Fruit fly (Drosophila melanogaster) whole organism, embryonic: ENCODE results near the gene MtnD.
A peak's percentile ranks its signal among the peaks of the same experiment; 100 is the strongest.

Experiments
- Aef1 ChIP-seq: fragments of 200-800 bp; sonication (Bioruptor generic); IDR thresholded peaks from 3 replicates; pipeline ENCODE4 v1.3.6; 2022; ENCODE audit warnings: missing biosample characterization, missing genetic modification characterization
- CG10274 ChIP-seq: fragments of 200-800 bp; sonication (Bioruptor generic); optimal IDR thresholded peaks from 3 replicates; lab custom pipeline; 2017; ENCODE audit warnings: missing biosample characterization, mild to moderate bottlenecking, missing genetic modification characterization
- CG12071 ChIP-seq: fragments of 200-800 bp; sonication (Bioruptor generic); optimal IDR thresholded peaks from 3 replicates; lab custom pipeline; 2018; ENCODE audit warnings: missing biosample characterization, mild to moderate bottlenecking, missing genetic modification characterization
- CG12659 ChIP-seq: fragments of 200-800 bp; sonication (Bioruptor generic); optimal IDR thresholded peaks from 3 replicates; lab custom pipeline; 2017; ENCODE audit warnings: mild to moderate bottlenecking, missing biosample characterization, missing genetic modification reagents, missing genetic modification characterization
- CG13296 ChIP-seq: fragments of 200-800 bp; sonication (Bioruptor generic); optimal IDR thresholded peaks from 3 replicates; lab custom pipeline; 2018; ENCODE audit warnings: missing biosample characterization, mild to moderate bottlenecking, missing genetic modification characterization
- CG13775 ChIP-seq: fragments of 200-800 bp; sonication (Bioruptor generic); optimal IDR thresholded peaks from 3 replicates; lab custom pipeline; 2017; ENCODE audit warnings: missing biosample characterization, mild to moderate bottlenecking, missing genetic modification characterization
- CG14667 ChIP-seq: fragments of 200-800 bp; sonication (Bioruptor generic); IDR thresholded peaks from 2 replicates; pipeline ENCODE4 v1.3.6; 2022; ENCODE audit warnings: missing biosample characterization, missing genetic modification characterization
- CG14965 ChIP-seq: fragments of 200-800 bp; sonication (Bioruptor generic); optimal IDR thresholded peaks from 2 replicates; lab custom pipeline; 2016; ENCODE audit warnings: missing biosample characterization, missing genetic modification characterization, borderline replicate concordance
- CG15601 ChIP-seq: fragments of 200-800 bp; sonication (Bioruptor generic); optimal IDR thresholded peaks from 3 replicates; lab custom pipeline; 2019; ENCODE audit warnings: missing biosample characterization, mild to moderate bottlenecking, missing genetic modification characterization, moderate library complexity
- CG1602 ChIP-seq: fragments of 200-800 bp; sonication (Bioruptor generic); optimal IDR thresholded peaks from 3 replicates; lab custom pipeline; 2016; ENCODE audit warnings: missing biosample characterization, missing genetic modification characterization
- CG18599 ChIP-seq: fragments of 200-800 bp; sonication (Bioruptor generic); optimal IDR thresholded peaks from 3 replicates; lab custom pipeline; 2017; ENCODE audit warnings: missing biosample characterization, missing genetic modification characterization, mild to moderate bottlenecking, moderate library complexity, missing genetic modification reagents
- CG18764 ChIP-seq: fragments of 200-800 bp; sonication (Bioruptor generic); optimal IDR thresholded peaks from 3 replicates; lab custom pipeline; 2016; ENCODE audit warnings: missing biosample characterization, missing genetic modification characterization
- CG2199 ChIP-seq: fragments of 200-800 bp; sonication (Bioruptor generic); IDR thresholded peaks from 3 replicates; pipeline ENCODE4 v1.3.6; 2022; ENCODE audit warnings: missing biosample characterization, missing genetic modification characterization
- CG3726 ChIP-seq: fragments of 200-800 bp; sonication (Bioruptor generic); IDR thresholded peaks from 3 replicates; pipeline ENCODE4, ENCODE4 v1.3.6; 2022; ENCODE audit warnings: missing biosample characterization, missing genetic modification characterization
- CG4730 ChIP-seq: fragments of 200-800 bp; sonication (Bioruptor generic); IDR thresholded peaks from 2 replicates; pipeline ENCODE4 v1.3.6; 2022; ENCODE audit warnings: missing biosample characterization, missing genetic modification characterization
- CG6791 ChIP-seq: fragments of 200-800 bp; sonication (Bioruptor generic); IDR thresholded peaks from 3 replicates; pipeline ENCODE4 v1.3.6; 2022; ENCODE audit warnings: missing biosample characterization, missing genetic modification characterization; ENCODE audit not compliant: partially characterized antibody
- CG7556 ChIP-seq: fragments of 200-800 bp; sonication (Bioruptor generic); optimal IDR thresholded peaks from 2 replicates; lab custom pipeline; 2017; ENCODE audit warnings: missing biosample characterization, mild to moderate bottlenecking, missing genetic modification characterization
- CG8944 ChIP-seq: fragments of 200-800 bp; sonication (Bioruptor generic); optimal IDR thresholded peaks from 3 replicates; lab custom pipeline; 2016; ENCODE audit warnings: missing biosample characterization, missing genetic modification characterization
- CG9876 ChIP-seq: fragments of 200-800 bp; sonication (Bioruptor generic); optimal IDR thresholded peaks from 2 replicates; lab custom pipeline; 2016; ENCODE audit warnings: missing biosample characterization, missing genetic modification characterization
- CoRest ChIP-seq: fragments of 200-800 bp; sonication (Bioruptor generic); optimal IDR thresholded peaks from 3 replicates; lab custom pipeline; 2018; ENCODE audit warnings: missing biosample characterization, mild to moderate bottlenecking, missing genetic modification characterization, moderate library complexity
- Doc3 ChIP-seq: fragments of 200-800 bp; sonication (Bioruptor generic); IDR thresholded peaks from 3 replicates; pipeline ENCODE4 v1.3.6; 2022; ENCODE audit warnings: missing biosample characterization, missing genetic modification characterization; ENCODE audit not compliant: partially characterized antibody
- Drgx ChIP-seq: fragments of 200-800 bp; sonication (Bioruptor generic); IDR thresholded peaks from 2 replicates; pipeline ENCODE4 v1.3.6; 2022; ENCODE audit warnings: missing biosample characterization, missing genetic modification characterization
- E2f1 ChIP-seq: fragments of 200-800 bp; sonication (Bioruptor generic); IDR thresholded peaks from 2 replicates; pipeline ENCODE4 v1.3.6; 2022; ENCODE audit warnings: missing biosample characterization, missing genetic modification characterization
- Ets97D ChIP-seq: fragments of 200-800 bp; sonication (Bioruptor generic); optimal IDR thresholded peaks from 3 replicates; lab custom pipeline; 2016; ENCODE audit warnings: missing biosample characterization, missing genetic modification characterization
- Fer1 ChIP-seq: fragments of 200-800 bp; sonication (Bioruptor generic); optimal IDR thresholded peaks from 2 replicates; lab custom pipeline; 2017; ENCODE audit warnings: missing biosample characterization, mild to moderate bottlenecking, missing genetic modification characterization
- Gsc ChIP-seq: fragments of 200-800 bp; sonication (Bioruptor generic); IDR thresholded peaks from 2 replicates; pipeline ENCODE4 v1.3.6; 2022; ENCODE audit warnings: missing biosample characterization, missing genetic modification characterization
- Hr51 ChIP-seq, 2 experiments: fragments of 200-800 bp; sonication (Bioruptor generic); optimal IDR thresholded peaks; 2 replicates in 1 of 2; 3 replicates in 1 of 2; lab custom pipeline; 2016 to 2018; ENCODE audit warnings: missing biosample characterization in 2 of 2, missing genetic modification characterization in 2 of 2, mild to moderate bottlenecking in 1 of 2, moderate library complexity in 1 of 2
- Nf-YC ChIP-seq: fragments of 200-800 bp; optimal IDR thresholded peaks from 3 replicates; lab custom pipeline; 2019; ENCODE audit warnings: missing biosample characterization, mild to moderate bottlenecking, missing genetic modification characterization, moderate library complexity
- Rfx ChIP-seq: fragments of 200-800 bp; sonication (Bioruptor generic); IDR thresholded peaks from 2 replicates; pipeline ENCODE4 v1.3.6; 2022; ENCODE audit warnings: missing biosample characterization, missing genetic modification characterization
- Sox100B ChIP-seq: fragments of 200-800 bp; sonication (Bioruptor generic); optimal IDR thresholded peaks from 3 replicates; lab custom pipeline; 2018; ENCODE audit warnings: missing biosample characterization, mild to moderate bottlenecking, missing genetic modification characterization
- Xrp1 ChIP-seq: fragments of 200-800 bp; sonication (Bioruptor generic); IDR thresholded peaks from 2 replicates; pipeline ENCODE4 v1.3.6; 2022; ENCODE audit warnings: missing biosample characterization, missing genetic modification characterization
- abd-A ChIP-seq: fragments of 200-800 bp; sonication (Bioruptor generic); optimal IDR thresholded peaks from 3 replicates; lab custom pipeline; 2019; ENCODE audit warnings: missing biosample characterization, mild to moderate bottlenecking, missing genetic modification characterization, moderate library complexity
- aop ChIP-seq: fragments of 200-800 bp; sonication (Bioruptor generic); IDR thresholded peaks from 2 replicates; pipeline ENCODE4 v1.3.6; 2022; ENCODE audit warnings: missing biosample characterization, missing genetic modification characterization
- br ChIP-seq: fragments of >200 bp; optimal IDR thresholded peaks from 2 replicates; lab custom pipeline; 2017
- bsh ChIP-seq, 2 experiments: fragments of 200-800 bp; sonication (Bioruptor generic); optimal IDR thresholded peaks; 2 replicates each; lab custom pipeline; 2017 to 2018; ENCODE audit warnings: mild to moderate bottlenecking in 2 of 2, missing biosample characterization in 2 of 2, missing genetic modification characterization in 2 of 2, moderate library complexity in 1 of 2
- corto ChIP-seq: fragments of 200-800 bp; sonication (Bioruptor generic); optimal IDR thresholded peaks from 2 replicates; lab custom pipeline; 2016; ENCODE audit warnings: missing biosample characterization, mild to moderate bottlenecking, missing genetic modification characterization, moderate library complexity
- crol ChIP-seq: fragments of 200-800 bp; sonication (Bioruptor generic); IDR thresholded peaks from 2 replicates; pipeline ENCODE4 v1.3.6; 2022; ENCODE audit warnings: missing biosample characterization, missing genetic modification characterization
- danr ChIP-seq: fragments of 200-800 bp; sonication (Bioruptor generic); IDR thresholded peaks from 2 replicates; pipeline ENCODE4 v1.3.6; 2022; ENCODE audit warnings: missing biosample characterization, missing genetic modification characterization
- dimm ChIP-seq: fragments of 200-800 bp; sonication (Bioruptor generic); IDR thresholded peaks from 2 replicates; pipeline ENCODE4 v1.3.6; 2022; ENCODE audit warnings: missing biosample characterization, missing genetic modification characterization
- fru ChIP-seq: fragments of >200 bp; optimal IDR thresholded peaks from 2 replicates; lab custom pipeline; 2017
- gcm2 ChIP-seq: fragments of 200-800 bp; sonication (Bioruptor generic); optimal IDR thresholded peaks from 2 replicates; lab custom pipeline; 2016; ENCODE audit warnings: missing biosample characterization, missing genetic modification characterization
- klu ChIP-seq: fragments of 200-800 bp; sonication (Bioruptor generic); IDR thresholded peaks from 2 replicates; pipeline ENCODE4 v1.3.6; 2022; ENCODE audit warnings: missing biosample characterization, missing genetic modification characterization
- peb ChIP-seq: fragments of 200-800 bp; sonication (Bioruptor generic); IDR thresholded peaks from 2 replicates; pipeline ENCODE4 v1.3.6; 2022; ENCODE audit warnings: missing biosample characterization, missing genetic modification characterization
- prd ChIP-seq, 3 experiments: fragments of >200 bp in 2 of 3; fragments of 200-800 bp in 1 of 3; sonication (Bioruptor generic) in 1 of 3; optimal IDR thresholded peaks in 2 of 3; IDR thresholded peaks in 1 of 3; 2 replicates in 2 of 3; 3 replicates in 1 of 3; pipeline versions ENCODE4 v1.3.6 to Lab custom; 2017 to 2022; ENCODE audit warnings: missing biosample characterization in 1 of 3, missing genetic modification characterization in 1 of 3
- pum ChIP-seq: fragments of 200-800 bp; sonication (Bioruptor generic); optimal IDR thresholded peaks from 2 replicates; lab custom pipeline; 2016; ENCODE audit warnings: missing biosample characterization, missing genetic modification characterization
- pzg ChIP-seq: fragments of 200-800 bp; sonication (Bioruptor generic); optimal IDR thresholded peaks from 3 replicates; lab custom pipeline; 2018; ENCODE audit warnings: missing biosample characterization, mild to moderate bottlenecking, missing genetic modification characterization, moderate library complexity
- ro ChIP-seq: fragments of 200-800 bp; sonication (Bioruptor generic); IDR thresholded peaks from 2 replicates; pipeline ENCODE4 v1.3.6; 2022; ENCODE audit warnings: missing biosample characterization, missing genetic modification characterization
- sqz ChIP-seq: fragments of 200-800 bp; sonication (Bioruptor generic); optimal IDR thresholded peaks from 3 replicates; lab custom pipeline; 2018; ENCODE audit warnings: missing biosample characterization, mild to moderate bottlenecking, missing genetic modification characterization
- tna ChIP-seq: fragments of 200-800 bp; sonication (Bioruptor generic); IDR thresholded peaks from 2 replicates; pipeline ENCODE4 v1.3.6; 2022; ENCODE audit warnings: missing biosample characterization, missing genetic modification characterization; ENCODE audit not compliant: partially characterized antibody

The MtnD gene

DNA sequence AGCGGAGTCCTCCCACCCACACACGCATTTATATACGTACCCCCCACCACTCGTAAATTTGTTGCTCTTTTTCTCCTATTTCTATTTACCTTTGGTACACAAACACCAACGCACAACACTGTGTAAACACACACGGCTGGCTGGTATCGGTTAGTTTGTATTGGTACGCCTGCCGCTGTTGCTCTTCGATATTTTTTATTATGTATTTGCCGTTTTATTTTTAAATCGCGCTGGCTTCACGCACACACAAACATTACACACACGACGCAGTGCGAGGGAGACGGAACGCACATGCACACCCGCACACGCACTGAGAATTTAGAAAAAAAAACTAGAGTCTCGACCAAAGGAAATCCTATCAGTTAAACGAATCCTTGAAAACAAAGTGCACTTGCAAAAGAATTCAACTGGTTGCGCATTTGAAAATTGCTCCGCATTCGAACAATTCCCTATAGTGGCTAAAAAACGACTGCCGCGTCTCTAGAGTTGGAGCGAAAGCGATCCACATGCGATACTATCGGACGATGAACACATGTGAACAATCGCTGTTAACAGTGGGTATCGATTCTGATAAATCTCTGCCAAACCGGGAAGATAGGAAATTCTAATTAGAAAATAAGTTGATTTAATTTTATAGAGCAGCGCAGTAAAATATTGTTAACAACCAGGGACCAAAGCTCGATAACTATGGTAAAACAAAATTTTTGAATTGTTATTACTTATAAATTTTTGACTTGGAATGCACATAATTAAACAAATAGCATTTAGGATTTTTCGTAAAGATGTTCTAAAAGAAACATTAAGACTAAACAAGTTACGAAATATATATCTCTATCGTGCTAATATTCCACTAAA is 16.1 kb downstream of the MtnD start (continued):
- TF ChIP-seq CG12659: peak; percentile 41
- no peak for TF ChIP-seq CG14667
- no peak for TF ChIP-seq CG1602 (GFP tag; lab: Kevin White, UChicago)
- 0 out of 2 replicates have a peak, but pooled peaks have one; percentile 5 for TF ChIP-seq E2f1 (GFP tag; lab: Robert Waterston, UW)
- TF ChIP-seq CG18599 (GFP tag; lab: Kevin White, UChicago): peak; percentile 85
- TF ChIP-seq Aef1 (GFP tag; lab: Robert Waterston, UW): no peak
- no peak for TF ChIP-seq Nf-YC
- peak; percentile 91 for TF ChIP-seq Fer1
- peak; percentile 99 for TF ChIP-seq CG6791 (GFP tag; lab: Robert Waterston, UW)
- TF ChIP-seq pzg (GFP tag; lab: Kevin White, UChicago): peak; percentile 69
- TF ChIP-seq prd (optimal IDR thresholded peaks at IDR 0.05; lab: Kevin White, UChicago): no peak
- TF ChIP-seq prd (GFP tag; IDR thresholded peaks at IDR 0.05; lab: Robert Waterston, UW): no peak; the same call in 1 of the 3 replicates
- TF ChIP-seq bsh (GFP tag; optimal IDR thresholded peaks at IDR 0.05; lab: Kevin White, UChicago): peak; percentile 57 to 75
- no peak for TF ChIP-seq gcm2 (GFP tag; lab: Kevin White, UChicago)
- TF ChIP-seq Ets97D (GFP tag; lab: Kevin White, UChicago): no peak
- TF ChIP-seq CG2199 (GFP tag; lab: Robert Waterston, UW): 0 out of 3 replicates have a peak, but pooled peaks have one; percentile 7
- TF ChIP-seq CG13775 (GFP tag; lab: Kevin White, UChicago): peak; percentile 10
- TF ChIP-seq br (lab: Kevin White, UChicago): no peak
- TF ChIP-seq crol (GFP tag; lab: Robert Waterston, UW): no peak; the same call in 1 of the 2 replicates
- peak; percentile 61 for TF ChIP-seq CG10274 (GFP tag; lab: Kevin White, UChicago)
- TF ChIP-seq dimm (GFP tag; lab: Robert Waterston, UW): no peak
- TF ChIP-seq danr (GFP tag; lab: Robert Waterston, UW): no peak
- TF ChIP-seq Drgx (GFP tag; lab: Robert Waterston, UW): peak; percentile 27
- peak; percentile 38 for TF ChIP-seq CG9876 (GFP tag; lab: Kevin White, UChicago)
- peak; percentile 49 for TF ChIP-seq CG18764
- TF ChIP-seq tna (GFP tag; lab: Robert Waterston, UW): peak; percentile 94
- no peak for TF ChIP-seq klu (GFP tag; lab: Robert Waterston, UW)
- TF ChIP-seq CG14965 (GFP tag; lab: Kevin White, UChicago): peak; percentile 66
- peak; percentile 83 for TF ChIP-seq sqz
- TF ChIP-seq abd-A (tag; lab: Kevin White, UChicago): peak; percentile 69
- TF ChIP-seq CG8944 (GFP tag; lab: Kevin White, UChicago): peak; percentile 2
- no peak for TF ChIP-seq fru (lab: Kevin White, UChicago)
- TF ChIP-seq Doc3: peak; percentile 84
- TF ChIP-seq Sox100B (GFP tag; lab: Kevin White, UChicago): peak; percentile 67
- TF ChIP-seq CG13296 (GFP tag; lab: Kevin White, UChicago): peak; percentile 86
- no peak for TF ChIP-seq peb (GFP tag; lab: Robert Waterston, UW)
- TF ChIP-seq CoRest (tag; lab: Kevin White, UChicago): peak; percentile 8
- TF ChIP-seq CG7556 (GFP tag; lab: Kevin White, UChicago): peak; percentile 8
- no peak for TF ChIP-seq pum (GFP tag; lab: Kevin White, UChicago)
- TF ChIP-seq CG15601 (tag; lab: Kevin White, UChicago): peak; percentile 89
- peak; percentile 42 for TF ChIP-seq Rfx (GFP tag; lab: Robert Waterston, UW)
- no peak for TF ChIP-seq aop
- peak; percentile 96 for TF ChIP-seq CG12071 (GFP tag; lab: Kevin White, UChicago)
- TF ChIP-seq Xrp1: peak; percentile 84
- peak; percentile 28 to 44 for TF ChIP-seq Hr51 (GFP tag; optimal IDR thresholded peaks at IDR 0.05; lab: Kevin White, UChicago)
- TF ChIP-seq Gsc: no peak
- no peak; the same call in 2 of the 3 replicates for TF ChIP-seq CG3726
- peak; percentile 56 for TF ChIP-seq corto (GFP tag; lab: Kevin White, UChicago)
- no peak for TF ChIP-seq ro (GFP tag; lab: Robert Waterston, UW)
- no peak for TF ChIP-seq CG4730
